Worm (Caenorhabditis elegans) whole organism, mixed stage, embryonic: Measurements from ENCODE around the gene T01G6.10.

Experiments
- M03D4.4 ChIP-seq: sonication (generic microtip); optimal IDR thresholded peaks from 2 replicates; lab custom pipeline; 2017; ENCODE audit warnings: mild to moderate bottlenecking, missing genetic modification characterization, missing compliant biosample characterization
- bed-3 ChIP-seq: fragments of 200-800 bp; sonication (Bioruptor generic); optimal IDR thresholded peaks from 3 replicates; lab custom pipeline; 2018; ENCODE audit warnings: mild to moderate bottlenecking, missing genetic modification characterization, moderate library complexity, missing compliant biosample characterization
- blmp-1 ChIP-seq: fragments of 150-350 bp; optimal IDR thresholded peaks from 2 replicates; lab custom pipeline; 2014; ENCODE audit warnings: missing biosample characterization, missing genetic modification characterization
- ceh-39 ChIP-seq: fragments of 150-350 bp; optimal IDR thresholded peaks from 2 replicates; lab custom pipeline; 2014; ENCODE audit warnings: missing biosample characterization, missing genetic modification characterization
- ceh-43 ChIP-seq: fragments of 200-800 bp; sonication (Bioruptor generic); optimal IDR thresholded peaks from 2 replicates; lab custom pipeline; 2018; ENCODE audit warnings: mild to moderate bottlenecking, missing genetic modification characterization, moderate library complexity, missing compliant biosample characterization
- ceh-83 ChIP-seq: fragments of 200-800 bp; sonication (Bioruptor generic); optimal IDR thresholded peaks from 2 replicates; lab custom pipeline; 2018; ENCODE audit warnings: mild to moderate bottlenecking, missing genetic modification characterization, missing compliant biosample characterization
- ces-1 ChIP-seq: fragments of 150-350 bp; optimal IDR thresholded peaks from 2 replicates; lab custom pipeline; 2014; ENCODE audit warnings: missing biosample characterization, missing genetic modification reagents, missing genetic modification characterization
- cnd-1 ChIP-seq: fragments of 200-800 bp; sonication (Bioruptor generic); optimal IDR thresholded peaks from 2 replicates; lab custom pipeline; 2018; ENCODE audit warnings: mild to moderate bottlenecking, missing genetic modification characterization, missing compliant biosample characterization
- drap-1 ChIP-seq: fragments of 200-800 bp; sonication (Bioruptor generic); optimal IDR thresholded peaks from 3 replicates; lab custom pipeline; 2018; ENCODE audit warnings: mild to moderate bottlenecking, missing genetic modification characterization, missing compliant biosample characterization
- elt-1 ChIP-seq: sonication (generic microtip); optimal IDR thresholded peaks from 2 replicates; lab custom pipeline; 2017; ENCODE audit warnings: missing genetic modification characterization, mild to moderate bottlenecking, missing compliant biosample characterization, antibody characterized with exemption, moderate library complexity, borderline replicate concordance; ENCODE audit not compliant: insufficient read depth
- flh-1 ChIP-seq: fragments of 200-800 bp; sonication (Bioruptor generic); optimal IDR thresholded peaks from 2 replicates; lab custom pipeline; 2018; ENCODE audit warnings: mild to moderate bottlenecking, missing genetic modification characterization, moderate library complexity, missing compliant biosample characterization
- ham-2 ChIP-seq: fragments of 200-800 bp; sonication (Bioruptor generic); optimal IDR thresholded peaks from 2 replicates; lab custom pipeline; 2018; ENCODE audit warnings: mild to moderate bottlenecking, missing genetic modification characterization, missing compliant biosample characterization
- hlh-1 ChIP-seq: fragments of 150-350 bp; optimal IDR thresholded peaks from 2 replicates; lab custom pipeline; 2014; ENCODE audit warnings: missing biosample characterization, missing genetic modification reagents, missing genetic modification characterization
- lin-13 ChIP-seq: fragments of 150-350 bp; optimal IDR thresholded peaks from 2 replicates; lab custom pipeline; 2014; ENCODE audit warnings: missing biosample characterization, missing genetic modification characterization
- lin-32 ChIP-seq: fragments of 200-800 bp; sonication (Bioruptor generic); optimal IDR thresholded peaks from 2 replicates; lab custom pipeline; 2018; ENCODE audit warnings: mild to moderate bottlenecking, missing genetic modification characterization, missing compliant biosample characterization
- lsy-2 ChIP-seq: fragments of 150-350 bp; optimal IDR thresholded peaks from 2 replicates; lab custom pipeline; 2014; ENCODE audit warnings: missing biosample characterization, missing genetic modification characterization
- mab-5 ChIP-seq: fragments of 150-350 bp; optimal IDR thresholded peaks from 2 replicates; lab custom pipeline; 2014; ENCODE audit warnings: missing biosample characterization, missing genetic modification characterization
- mls-2 ChIP-seq: sonication (generic microtip); optimal IDR thresholded peaks from 2 replicates; lab custom pipeline; 2016; ENCODE audit warnings: mild to moderate bottlenecking, missing genetic modification characterization, moderate library complexity, missing compliant biosample characterization
- nhr-12 ChIP-seq: fragments of 150-350 bp; optimal IDR thresholded peaks from 2 replicates; lab custom pipeline; 2014; ENCODE audit warnings: missing biosample characterization, missing genetic modification characterization
- nhr-2 ChIP-seq: fragments of 150-350 bp; optimal IDR thresholded peaks from 2 replicates; lab custom pipeline; 2014; ENCODE audit warnings: missing biosample characterization, missing genetic modification characterization
- nhr-237 ChIP-seq: fragments of 150-350 bp; optimal IDR thresholded peaks from 2 replicates; lab custom pipeline; 2014; ENCODE audit warnings: missing biosample characterization, missing genetic modification characterization
- nhr-28 ChIP-seq: fragments of 150-350 bp; optimal IDR thresholded peaks from 2 replicates; lab custom pipeline; 2014; ENCODE audit warnings: missing biosample characterization, missing genetic modification characterization
- nhr-76 ChIP-seq: sonication (generic microtip); optimal IDR thresholded peaks from 2 replicates; lab custom pipeline; 2017; ENCODE audit warnings: missing biosample characterization, missing genetic modification characterization
- pha-4 ChIP-seq: fragments of 150-350 bp; optimal IDR thresholded peaks from 2 replicates; lab custom pipeline; 2018; ENCODE audit warnings: missing biosample characterization, missing genetic modification reagents, missing genetic modification characterization
- sem-2 ChIP-seq: fragments of 200-800 bp; sonication (Bioruptor generic); optimal IDR thresholded peaks from 2 replicates; lab custom pipeline; 2018; ENCODE audit warnings: mild to moderate bottlenecking, missing genetic modification characterization, missing compliant biosample characterization
- snpc-4 ChIP-seq: fragments of 150-350 bp; optimal IDR thresholded peaks from 2 replicates; lab custom pipeline; 2014; ENCODE audit warnings: missing biosample characterization, missing genetic modification characterization
- sptf-1 ChIP-seq: sonication (generic microtip); optimal IDR thresholded peaks from 2 replicates; lab custom pipeline; 2017; ENCODE audit warnings: mild to moderate bottlenecking, missing genetic modification characterization, moderate library complexity, missing compliant biosample characterization
- tbx-8 ChIP-seq: fragments of 200-800 bp; sonication (Bioruptor generic); optimal IDR thresholded peaks from 2 replicates; lab custom pipeline; 2018; ENCODE audit warnings: mild to moderate bottlenecking, missing genetic modification characterization, moderate library complexity, missing compliant biosample characterization
- unc-120 ChIP-seq: sonication (generic microtip); optimal IDR thresholded peaks from 2 replicates; lab custom pipeline; 2017; ENCODE audit warnings: missing genetic modification characterization, missing compliant biosample characterization; ENCODE audit not compliant: poor library complexity, severe bottlenecking
- unc-39 ChIP-seq: fragments of 150-350 bp; optimal IDR thresholded peaks from 2 replicates; lab custom pipeline; 2014; ENCODE audit warnings: missing biosample characterization, missing genetic modification characterization
- ztf-11 ChIP-seq: fragments of 150-350 bp; optimal IDR thresholded peaks from 2 replicates; lab custom pipeline; 2014; ENCODE audit warnings: missing biosample characterization, missing genetic modification characterization

Gene T01G6.10

DNA sequence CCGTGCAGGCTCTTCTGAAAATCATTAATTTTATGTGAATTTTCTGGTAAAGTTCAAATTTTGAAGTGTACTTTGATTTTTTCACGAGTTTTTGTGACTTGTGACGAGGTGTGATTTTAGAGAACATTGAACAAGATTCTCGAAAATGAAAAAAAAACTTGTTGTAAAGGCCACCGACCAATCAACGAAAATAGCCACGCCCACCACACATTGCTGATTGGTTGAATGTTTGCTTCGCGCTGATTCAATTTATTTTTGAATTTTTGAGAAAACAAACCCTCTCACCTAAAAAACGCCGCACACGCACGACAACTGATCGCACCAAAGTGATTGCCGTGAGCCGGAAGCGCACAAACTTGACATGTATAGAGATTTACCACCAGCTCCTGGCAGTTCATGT lies 20.2 kb downstream of the T01G6.10 start:
- TF ChIP-seq nhr-237 (tag; lab: Kevin White, UChicago) (no peak), lin-13 (tag; lab: Kevin White, UChicago) (no peak), hlh-1 (no peak)

ce11 chrV:479046-479445 lies 24.0 kb downstream of the T01G6.10 start:
- TF ChIP-seq ztf-11 (no peak), nhr-76 (tag; lab: Kevin White, UChicago) (no peak), lin-13 (tag; lab: Kevin White, UChicago) (no peak), cnd-1 (tag; lab: Kevin White, UChicago) (no peak), ceh-43 (no peak), blmp-1 (no peak), M03D4.4 (tag; lab: Kevin White, UChicago) (no peak), flh-1 (GFP tag; lab: Kevin White, UChicago) (no peak), sptf-1 (tag; lab: Kevin White, UChicago) (no peak), lsy-2 (tag; lab: Kevin White, UChicago) (no peak), ham-2 (GFP tag; lab: Kevin White, UChicago) (no peak), tbx-8 (no peak), nhr-237 (tag; lab: Kevin White, UChicago) (no peak), ces-1 (GFP tag; lab: Kevin White, UChicago) (no peak), nhr-12 (tag; lab: Kevin White, UChicago) (no peak)

ce11 chrV:477664-478212 lies 25.3 kb downstream of the T01G6.10 start, which contains the start of gene nhr-55:
Gene nhr-55 (plus strand): TSS chrV:478162.
- no peak for TF ChIP-seq ztf-11
- TF ChIP-seq lin-13 (tag; lab: Kevin White, UChicago) = no peak
- no peak for TF ChIP-seq hlh-1
- TF ChIP-seq bed-3 (GFP tag; lab: Kevin White, UChicago) = no peak
- no peak for TF ChIP-seq nhr-28 (tag; lab: Kevin White, UChicago)
- TF ChIP-seq lin-32 (GFP tag; lab: Kevin White, UChicago) = no peak
- no peak for TF ChIP-seq nhr-12 (tag; lab: Kevin White, UChicago)

DNA sequence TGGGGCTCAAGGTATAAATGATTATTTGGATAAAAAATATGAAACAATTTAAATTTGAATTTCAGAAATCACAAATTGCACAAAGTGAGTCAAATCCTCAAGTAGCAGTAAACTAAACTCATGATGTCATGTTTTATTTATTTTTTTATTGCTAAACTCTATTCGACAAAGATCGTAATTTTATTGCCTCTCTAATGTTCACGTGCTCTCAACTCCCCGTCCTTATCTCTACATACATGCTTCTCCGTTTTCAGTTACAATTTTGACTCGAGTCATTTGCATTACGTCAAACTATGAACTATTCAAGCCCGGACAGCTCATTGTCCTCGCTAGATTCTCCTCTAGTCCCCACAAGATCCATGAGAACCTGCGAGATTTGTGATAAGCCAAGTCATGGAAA lies 28.5 kb downstream of the T01G6.10 start, which contains the start of gene nhr-99:
TSS of gene nhr-99 (plus strand) at position 263 of the 400 bp plus-strand sequence.
- TF ChIP-seq nhr-237 (tag; lab: Kevin White, UChicago) (no peak), unc-120 (tag; lab: Kevin White, UChicago) (no peak), nhr-12 (tag; lab: Kevin White, UChicago) (no peak), pha-4 (tag; lab: Kevin White, UChicago) (no peak), ceh-83 (GFP tag; lab: Kevin White, UChicago) (no peak), hlh-1 (no peak), nhr-76 (tag; lab: Kevin White, UChicago) (no peak), bed-3 (GFP tag; lab: Kevin White, UChicago) (no peak), snpc-4 (no peak), mab-5 (tag; lab: Kevin White, UChicago) (no peak), lin-13 (tag; lab: Kevin White, UChicago) (no peak), cnd-1 (tag; lab: Kevin White, UChicago) (no peak), ceh-39 (tag; lab: Kevin White, UChicago) (no peak), drap-1 (GFP tag; lab: Kevin White, UChicago) (no peak), nhr-2 (tag; lab: Kevin White, UChicago) (no peak)

DNA sequence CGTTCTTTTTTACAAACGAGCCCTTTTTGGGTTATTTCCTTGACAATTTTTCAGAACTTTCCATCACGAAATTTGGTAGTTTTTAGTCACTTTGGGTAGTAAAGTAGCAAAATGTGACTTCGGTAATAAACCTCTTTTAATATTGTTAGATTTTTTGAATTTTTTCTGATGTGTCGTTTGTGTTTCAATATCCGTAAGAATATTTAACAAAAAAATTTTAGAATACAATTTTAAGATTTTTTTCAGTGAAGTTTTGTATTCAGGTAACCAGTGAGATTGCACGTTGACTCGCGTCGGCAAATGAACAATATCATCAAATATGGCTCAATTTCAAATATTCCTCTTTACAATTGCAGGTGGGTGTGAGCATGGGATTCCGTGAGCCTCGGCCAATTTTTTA lies 30.4 kb downstream of the T01G6.10 start, which contains the start of gene srt-31:
TSS of gene srt-31 (plus strand) at position 301 of the 400 bp plus-strand sequence.
- TF ChIP-seq sem-2 (GFP tag; lab: Kevin White, UChicago) (no peak), hlh-1 (no peak), nhr-2 (tag; lab: Kevin White, UChicago) (no peak), mls-2 (tag; lab: Kevin White, UChicago) (no peak), elt-1 (tag; lab: Kevin White, UChicago) (no peak), unc-39 (no peak), nhr-28 (tag; lab: Kevin White, UChicago) (no peak), flh-1 (GFP tag; lab: Kevin White, UChicago) (no peak), pha-4 (tag; lab: Kevin White, UChicago) (no peak), snpc-4 (no peak), ceh-43 (no peak), blmp-1 (no peak), lin-32 (GFP tag; lab: Kevin White, UChicago) (no peak), nhr-237 (tag; lab: Kevin White, UChicago) (no peak)
